Fruit fly (Drosophila melanogaster): Measurements from ENCODE around the gene LSm7.

DNA sequence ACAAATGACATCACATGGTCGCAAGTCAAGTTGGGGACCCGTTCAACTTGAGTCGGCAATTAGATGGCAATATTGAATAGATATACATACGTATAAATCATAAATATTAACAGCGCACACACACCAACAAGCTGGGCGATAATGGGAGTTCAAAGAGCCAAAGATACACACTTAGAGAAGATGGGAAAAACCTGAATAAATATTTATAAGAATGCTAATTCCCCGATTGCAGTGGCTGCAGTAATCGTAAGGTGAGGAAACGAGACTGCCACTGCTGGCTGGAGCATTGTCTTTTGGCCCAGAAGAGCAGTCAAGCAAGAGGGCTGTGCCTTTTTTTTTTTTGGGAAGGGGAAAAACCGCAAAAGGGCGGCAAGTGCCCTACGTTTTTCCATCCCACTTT lies 32.7 kb downstream of the LSm7 start:
- no peak for TF ChIP-seq OdsH (GFP tag; optimal IDR thresholded peaks at IDR 0.05)
- TF ChIP-seq usp (GFP tag; optimal IDR thresholded peaks at IDR 0.05), result no peak
- no peak for TF ChIP-seq br (GFP tag; optimal IDR thresholded peaks at IDR 0.05)
- no peak for TF ChIP-seq Dif (GFP tag; optimal IDR thresholded peaks at IDR 0.05; ENCODE audit: partially characterized antibody)
- no peak for TF ChIP-seq jim (GFP tag; optimal IDR thresholded peaks at IDR 0.05)
